Worm (Caenorhabditis elegans) whole organism, young adult: ENCODE measurements around the gene C17C3.6.

ENCODE experiments used
- F23B12.7 ChIP-seq: sonication (generic microtip); optimal IDR thresholded peaks from 2 replicates; lab custom pipeline; 2017; ENCODE audit warnings: missing genetic modification characterization, mild to moderate bottlenecking, missing compliant biosample characterization, antibody characterized with exemption, moderate library complexity; ENCODE audit not compliant: insufficient read depth
- efl-1 ChIP-seq: fragments of 150-350 bp; optimal IDR thresholded peaks from 2 replicates; lab custom pipeline; 2014; ENCODE audit warnings: missing biosample characterization, missing genetic modification reagents, missing genetic modification characterization
- lin-35 ChIP-seq, 3 experiments: fragments of 150-350 bp in 2 of 3; sonication (generic microtip) in 1 of 3; optimal IDR thresholded peaks; 2 replicates each; lab custom pipeline; 2014 to 2018; ENCODE audit warnings: missing biosample characterization in 3 of 3, missing genetic modification characterization in 3 of 3, missing genetic modification reagents in 3 of 3
- sea-2 ChIP-seq: fragments of 200-800 bp; sonication (Bioruptor generic); IDR thresholded peaks from 2 replicates; pipeline ENCODE4 v1.3.6; 2022; ENCODE audit warnings: missing genetic modification characterization, missing compliant biosample characterization
- somi-1 ChIP-seq: fragments of 200-800 bp; sonication (Bioruptor generic); optimal IDR thresholded peaks from 2 replicates; lab custom pipeline; 2018; ENCODE audit warnings: mild to moderate bottlenecking, missing genetic modification characterization, missing compliant biosample characterization
- unc-62 ChIP-seq: fragments of 150-350 bp; optimal IDR thresholded peaks from 2 replicates; lab custom pipeline; 2014; ENCODE audit warnings: missing biosample characterization, missing genetic modification reagents, missing genetic modification characterization

DNA sequence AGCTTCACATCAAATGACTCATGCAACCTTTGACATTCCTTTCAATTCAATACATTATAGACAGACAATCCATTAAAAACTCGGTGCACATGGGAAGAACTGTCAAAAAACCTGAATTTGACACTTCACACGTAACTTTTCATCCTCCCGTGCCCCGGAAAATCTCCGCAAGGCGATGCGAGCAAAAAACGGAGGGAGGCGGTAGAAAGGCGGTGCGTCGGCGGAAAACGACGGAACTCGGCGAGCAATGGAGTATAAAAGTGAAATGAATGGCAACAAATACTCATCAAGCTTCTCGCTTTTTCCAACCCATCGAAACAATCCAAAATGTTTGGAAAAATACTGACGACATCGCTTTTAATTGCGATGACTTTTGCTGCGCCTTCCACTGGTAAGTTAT, 28.2 kb downstream of the C17C3.6 start, which contains the start of gene T25E4.1:
- no peak for TF ChIP-seq lin-35 (GFP tag; optimal IDR thresholded peaks at IDR 0.05; lab: Kevin White, UChicago)
- no peak for TF ChIP-seq F23B12.7 (tag; lab: Kevin White, UChicago)
- TF ChIP-seq somi-1 (GFP tag; lab: Kevin White, UChicago) = no peak
- no peak for TF ChIP-seq efl-1 (GFP tag; lab: Kevin White, UChicago)
- no peak for TF ChIP-seq sea-2 (GFP tag; lab: Robert Waterston, UW)
- TF ChIP-seq unc-62 (GFP tag; lab: Kevin White, UChicago) = no peak
